Worm (Caenorhabditis elegans): Measurements from ENCODE around the gene T06C12.12.

Gene T06C12.12

ce11 chrV:15915919-15916318 is 24.1 kb downstream of the T06C12.12 start, which contains the start of gene gst-38:
Gene gst-38, minus strand, starts transcription at chrV:15916070.
- TF ChIP-seq unc-86 (tag; optimal IDR thresholded peaks at IDR 0.05) (no peak), dve-1 (tag; optimal IDR thresholded peaks at IDR 0.05) (no peak), unc-42 (tag; optimal IDR thresholded peaks at IDR 0.05) (no peak), ahr-1 (tag; optimal IDR thresholded peaks at IDR 0.05) (no peak), che-1 (tag; optimal IDR thresholded peaks at IDR 0.05) (no peak), odd-2 (tag; optimal IDR thresholded peaks at IDR 0.05) (no peak), ceh-9 (tag; optimal IDR thresholded peaks at IDR 0.05) (no peak), ceh-31 (tag; optimal IDR thresholded peaks at IDR 0.05) (no peak), syd-9 (tag; optimal IDR thresholded peaks at IDR 0.05) (no peak), hlh-13 (GFP tag; optimal IDR thresholded peaks at IDR 0.05) (no peak), tbx-7 (tag; optimal IDR thresholded peaks at IDR 0.05) (no peak), nhr-232 (tag; optimal IDR thresholded peaks at IDR 0.05) (no peak)

DNA sequence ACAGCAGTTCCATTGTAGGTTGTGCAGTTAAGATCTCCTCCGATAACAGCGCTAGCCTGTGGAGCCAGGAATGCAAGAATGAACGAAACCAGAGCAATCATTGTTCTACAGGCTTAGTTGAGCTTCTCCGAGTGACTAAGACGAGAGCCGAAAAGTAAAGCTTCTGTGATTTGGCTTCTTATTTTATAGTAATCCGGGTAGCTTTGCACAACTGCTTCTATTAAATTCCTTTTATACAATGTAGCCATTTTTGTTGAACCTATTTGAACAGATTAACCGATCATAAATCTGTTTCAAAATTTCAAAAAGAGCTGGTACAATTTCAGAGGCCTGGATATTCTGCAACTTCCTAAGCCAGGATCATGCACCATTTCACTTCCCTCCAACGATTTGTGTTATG is 25.6 kb downstream of the T06C12.12 start, which contains the start of gene F35E8.9:
Gene F35E8.9 (minus strand): TSS at position 101 of the 400 bp plus-strand sequence.
- TF ChIP-seq ahr-1 (tag; optimal IDR thresholded peaks at IDR 0.05): no peak
- no peak for TF ChIP-seq pqm-1 (tag; optimal IDR thresholded peaks at IDR 0.05)
- no peak for TF ChIP-seq elt-4 (tag; optimal IDR thresholded peaks at IDR 0.05)
- no peak for TF ChIP-seq ceh-2 (tag; optimal IDR thresholded peaks at IDR 0.05)
- TF ChIP-seq ceh-22 (tag; optimal IDR thresholded peaks at IDR 0.05): no peak
- TF ChIP-seq ceh-19 (GFP tag; optimal IDR thresholded peaks at IDR 0.05): no peak
- TF ChIP-seq pha-2 (tag; optimal IDR thresholded peaks at IDR 0.05): no peak
- TF ChIP-seq ref-2 (tag; optimal IDR thresholded peaks at IDR 0.05): no peak
- TF ChIP-seq T23F11.4 (GFP tag; optimal IDR thresholded peaks at IDR 0.05): no peak
- TF ChIP-seq fkh-6 (tag; optimal IDR thresholded peaks at IDR 0.05): no peak
- TF ChIP-seq C08G9.2 (tag; optimal IDR thresholded peaks at IDR 0.05): no peak
- no peak for TF ChIP-seq ceh-18 (tag; optimal IDR thresholded peaks at IDR 0.05)
- no peak for TF ChIP-seq sdc-2 (tag; optimal IDR thresholded peaks at IDR 0.05)
- no peak for TF ChIP-seq odd-2 (tag; optimal IDR thresholded peaks at IDR 0.05)
- no peak for TF ChIP-seq rnt-1 (tag; optimal IDR thresholded peaks at IDR 0.05)

DNA sequence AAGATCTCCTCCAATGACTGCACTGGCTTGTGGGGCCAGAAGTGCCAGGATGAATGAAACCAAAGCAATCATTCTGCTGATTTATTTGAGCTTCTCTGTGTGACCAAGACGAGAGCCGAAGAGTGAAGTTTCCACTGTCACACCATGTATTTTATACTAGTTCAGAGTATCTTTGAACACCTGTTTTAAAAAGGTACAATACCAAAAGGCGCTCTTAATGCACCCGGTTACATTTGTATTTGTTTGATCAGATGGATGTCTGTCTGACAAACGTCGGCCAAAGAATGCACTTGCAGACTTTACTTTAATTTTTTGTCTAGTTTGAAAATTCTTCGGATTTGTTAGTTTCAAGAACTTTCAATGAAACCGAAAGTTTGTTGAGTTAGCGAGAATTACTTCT is 28.4 kb downstream of the T06C12.12 start, which contains the start of gene F35E8.10:
Gene F35E8.10 (minus strand): TSS at position 101 of the 400 bp plus-strand sequence.
- TF ChIP-seq ceh-34 (tag; optimal IDR thresholded peaks at IDR 0.05) (no peak), pros-1 (tag; optimal IDR thresholded peaks at IDR 0.05) (no peak), ceh-14 (tag; optimal IDR thresholded peaks at IDR 0.05) (no peak), ztf-16 (tag; optimal IDR thresholded peaks at IDR 0.05) (no peak), che-1 (tag; optimal IDR thresholded peaks at IDR 0.05) (no peak), Y22D7AL.16 (tag; optimal IDR thresholded peaks at IDR 0.05) (no peak)

- no peak for TF ChIP-seq lin-11 (tag; optimal IDR thresholded peaks at IDR 0.05)
- TF ChIP-seq ceh-9 (tag; optimal IDR thresholded peaks at IDR 0.05): no peak
- TF ChIP-seq Y22D7AL.16 (tag; optimal IDR thresholded peaks at IDR 0.05): no peak
- peak; percentile 34 for TF ChIP-seq elt-2 (tag; optimal IDR thresholded peaks at IDR 0.05)
- no peak for TF ChIP-seq ceh-48 (tag; optimal IDR thresholded peaks at IDR 0.05)
These were observed 29.2 kb downstream of the T06C12.12 start, which contains the start of gene cdr-1 for ce11 chrV:15921102-15921501. Gene cdr-1, plus strand, starts transcription at chrV:15921309.

- TF ChIP-seq pqm-1 (tag; optimal IDR thresholded peaks at IDR 0.05): no peak
- no peak for TF ChIP-seq T23F11.4 (GFP tag; optimal IDR thresholded peaks at IDR 0.05)
- no peak for TF ChIP-seq ztf-16 (tag; optimal IDR thresholded peaks at IDR 0.05)
- TF ChIP-seq fkh-6 (tag; optimal IDR thresholded peaks at IDR 0.05): no peak
- no peak for TF ChIP-seq hlh-6 (tag; optimal IDR thresholded peaks at IDR 0.05)
- TF ChIP-seq elt-4 (tag; optimal IDR thresholded peaks at IDR 0.05): no peak
- no peak for TF ChIP-seq lim-6 (tag; optimal IDR thresholded peaks at IDR 0.05)
- no peak for TF ChIP-seq sdc-2 (tag; optimal IDR thresholded peaks at IDR 0.05)
- TF ChIP-seq unc-55 (GFP tag; optimal IDR thresholded peaks at IDR 0.05): no peak
- TF ChIP-seq nhr-232 (tag; optimal IDR thresholded peaks at IDR 0.05): no peak
- no peak for TF ChIP-seq eyg-1 (tag; optimal IDR thresholded peaks at IDR 0.05)
- no peak for TF ChIP-seq ref-2 (tag; optimal IDR thresholded peaks at IDR 0.05)
- TF ChIP-seq K02D7.2 (tag; optimal IDR thresholded peaks at IDR 0.05): no peak
- no peak for TF ChIP-seq nfya-1 (tag; optimal IDR thresholded peaks at IDR 0.05)
- no peak for TF ChIP-seq ama-1 (optimal IDR thresholded peaks at IDR 0.05)
These were observed 31.1 kb downstream of the T06C12.12 start, which contains the start of gene F35E8.13 for ce11 chrV:15922979-15923378. Gene F35E8.13, plus strand, starts transcription at chrV:15923279.

Data from whole organism, late embryonic.